Worm (Caenorhabditis elegans) whole organism, early embryonic: ENCODE results near the gene str-156.

Source experiments
- F13C5.2 ChIP-seq: sonication (generic microtip); optimal IDR thresholded peaks from 2 replicates; lab custom pipeline; 2017; ENCODE audit warnings: mild to moderate bottlenecking, missing genetic modification characterization, inconsistent platforms, missing compliant biosample characterization
- ama-1 ChIP-seq: fragments of 150-350 bp; optimal IDR thresholded peaks from 2 replicates; lab custom pipeline; 2014
- ceh-36 ChIP-seq: sonication (generic microtip); optimal IDR thresholded peaks from 2 replicates; lab custom pipeline; 2016; ENCODE audit warnings: missing genetic modification characterization, inconsistent platforms, missing compliant biosample characterization
- flt-1 ChIP-seq: fragments of 200-800 bp; sonication (Bioruptor generic); IDR thresholded peaks from 2 replicates; pipeline ENCODE4 v1.3.6; 2022; ENCODE audit warnings: missing genetic modification characterization, missing compliant biosample characterization
- tbx-11 ChIP-seq: fragments of 200-800 bp; sonication (Bioruptor generic); IDR thresholded peaks from 2 replicates; pipeline ENCODE4 v1.3.6; 2022; ENCODE audit warnings: missing genetic modification characterization, missing compliant biosample characterization
- tra-4 ChIP-seq: sonication (generic microtip); optimal IDR thresholded peaks from 2 replicates; lab custom pipeline; 2017; ENCODE audit warnings: missing genetic modification characterization, missing compliant biosample characterization

DNA sequence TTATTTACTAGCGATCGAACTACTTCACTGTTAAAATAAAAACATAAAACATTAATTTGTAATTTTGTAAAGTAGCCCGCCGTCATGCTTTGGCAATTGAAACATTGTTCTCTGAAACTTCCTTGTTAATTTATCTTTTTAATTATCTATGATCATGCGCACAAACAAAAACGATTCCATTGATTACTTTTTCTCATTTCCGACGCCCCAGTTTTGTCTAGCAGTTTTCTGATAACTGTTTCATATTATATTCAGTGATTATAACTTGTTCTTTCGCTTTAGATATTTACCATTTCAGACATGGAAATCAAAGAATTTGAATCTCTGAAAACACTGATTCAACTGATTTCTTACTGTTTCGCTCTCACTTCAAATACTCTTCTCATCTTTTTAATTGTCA lies 36.1 kb upstream of the str-156 start, which contains the start of gene str-170:
- no peak for TF ChIP-seq flt-1
- no peak for TF ChIP-seq tbx-11 (GFP tag; lab: Robert Waterston, UW)
- no peak for TF ChIP-seq ama-1 (lab: Kevin White, UChicago)
- TF ChIP-seq tra-4 (tag; lab: Kevin White, UChicago): no peak
- no peak for TF ChIP-seq ceh-36
- TF ChIP-seq F13C5.2 (tag; lab: Kevin White, UChicago): no peak
